Worm (Caenorhabditis elegans) whole organism, early embryonic: ENCODE measurements around the gene T16G1.7.

Source experiments
- B0310.2 ChIP-seq: sonication (generic microtip); optimal IDR thresholded peaks from 2 replicates; lab custom pipeline; 2016; ENCODE audit warnings: mild to moderate bottlenecking, missing genetic modification characterization, missing compliant biosample characterization
- F13C5.2 ChIP-seq: sonication (generic microtip); optimal IDR thresholded peaks from 2 replicates; lab custom pipeline; 2017; ENCODE audit warnings: mild to moderate bottlenecking, missing genetic modification characterization, inconsistent platforms, missing compliant biosample characterization
- ama-1 ChIP-seq: fragments of 150-350 bp; optimal IDR thresholded peaks from 2 replicates; lab custom pipeline; 2014
- ceh-36 ChIP-seq: sonication (generic microtip); optimal IDR thresholded peaks from 2 replicates; lab custom pipeline; 2016; ENCODE audit warnings: missing genetic modification characterization, inconsistent platforms, missing compliant biosample characterization
- ets-7 ChIP-seq: sonication (generic microtip); optimal IDR thresholded peaks from 2 replicates; lab custom pipeline; 2016; ENCODE audit warnings: missing genotype, missing genetic modification characterization, missing compliant biosample characterization
- hmbx-1 ChIP-seq: sonication (generic microtip); optimal IDR thresholded peaks from 2 replicates; lab custom pipeline; 2016; ENCODE audit warnings: mild to moderate bottlenecking, missing genetic modification characterization, missing compliant biosample characterization
- sea-1 ChIP-seq: fragments of 200-800 bp; sonication (Bioruptor generic); conservative IDR thresholded peaks from 2 replicates; pipeline ENCODE4 v1.3.6; 2022; ENCODE audit warnings: missing genetic modification characterization, missing compliant biosample characterization
- tbx-11 ChIP-seq: fragments of 200-800 bp; sonication (Bioruptor generic); IDR thresholded peaks from 2 replicates; pipeline ENCODE4 v1.3.6; 2022; ENCODE audit warnings: missing genetic modification characterization, missing compliant biosample characterization
- tbx-37 ChIP-seq: fragments of 200-800 bp; sonication (Bioruptor generic); conservative IDR thresholded peaks from 2 replicates; pipeline ENCODE4 v1.3.6; 2022; ENCODE audit warnings: missing genetic modification reagents, missing genetic modification characterization, missing compliant biosample characterization
- tra-4 ChIP-seq: sonication (generic microtip); optimal IDR thresholded peaks from 2 replicates; lab custom pipeline; 2017; ENCODE audit warnings: missing genetic modification characterization, missing compliant biosample characterization

DNA sequence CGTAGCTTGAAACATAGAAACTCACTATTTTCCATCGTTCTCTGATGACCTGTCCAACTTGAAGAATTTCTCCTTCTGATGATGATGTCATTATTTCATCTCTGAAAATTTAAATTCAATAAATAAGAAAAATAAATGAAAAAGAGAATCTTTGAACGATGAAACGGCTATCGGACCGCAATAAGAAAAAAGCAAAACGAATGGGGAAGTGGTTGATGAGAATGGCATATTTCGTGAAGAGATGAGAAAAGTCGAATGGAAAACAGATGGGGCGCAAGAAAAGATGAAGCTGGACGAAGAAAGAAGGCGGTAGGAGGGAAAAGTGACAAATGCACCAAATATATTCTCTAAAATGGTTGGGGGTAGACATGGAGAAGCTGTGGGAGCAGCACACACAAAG is 39.1 kb downstream of the T16G1.7 start, which contains the start of gene ttbk-7:
- no peak for TF ChIP-seq ets-7 (tag; lab: Kevin White, UChicago)
- TF ChIP-seq B0310.2 (tag; lab: Kevin White, UChicago), result no peak
- no peak for TF ChIP-seq F13C5.2 (tag; lab: Kevin White, UChicago)
- no peak for TF ChIP-seq sea-1
- no peak for TF ChIP-seq tbx-37 (GFP tag; lab: Robert Waterston, UW)
- no peak for TF ChIP-seq ama-1 (lab: Kevin White, UChicago)
- no peak for TF ChIP-seq hmbx-1
- no peak for TF ChIP-seq ceh-36
- TF ChIP-seq tbx-11 (GFP tag; lab: Robert Waterston, UW), result no peak
- TF ChIP-seq tra-4 (tag; lab: Kevin White, UChicago), result no peak
